Worm (Caenorhabditis elegans) whole organism, mixed stage, embryonic: Measurements from ENCODE around the gene C55A6.4.

Experiments
- elt-1 ChIP-seq: sonication (generic microtip); optimal IDR thresholded peaks from 2 replicates; lab custom pipeline; 2017; ENCODE audit warnings: missing genetic modification characterization, mild to moderate bottlenecking, missing compliant biosample characterization, antibody characterized with exemption, moderate library complexity, borderline replicate concordance; ENCODE audit not compliant: insufficient read depth
- hlh-1 ChIP-seq: fragments of 150-350 bp; optimal IDR thresholded peaks from 2 replicates; lab custom pipeline; 2014; ENCODE audit warnings: missing biosample characterization, missing genetic modification reagents, missing genetic modification characterization
- nhr-237 ChIP-seq: fragments of 150-350 bp; optimal IDR thresholded peaks from 2 replicates; lab custom pipeline; 2014; ENCODE audit warnings: missing biosample characterization, missing genetic modification characterization
- nhr-76 ChIP-seq: sonication (generic microtip); optimal IDR thresholded peaks from 2 replicates; lab custom pipeline; 2017; ENCODE audit warnings: missing biosample characterization, missing genetic modification characterization
- pha-4 ChIP-seq: fragments of 150-350 bp; optimal IDR thresholded peaks from 2 replicates; lab custom pipeline; 2018; ENCODE audit warnings: missing biosample characterization, missing genetic modification reagents, missing genetic modification characterization
- sem-2 ChIP-seq: fragments of 200-800 bp; sonication (Bioruptor generic); optimal IDR thresholded peaks from 2 replicates; lab custom pipeline; 2018; ENCODE audit warnings: mild to moderate bottlenecking, missing genetic modification characterization, missing compliant biosample characterization
- ztf-11 ChIP-seq: fragments of 150-350 bp; optimal IDR thresholded peaks from 2 replicates; lab custom pipeline; 2014; ENCODE audit warnings: missing biosample characterization, missing genetic modification characterization

DNA sequence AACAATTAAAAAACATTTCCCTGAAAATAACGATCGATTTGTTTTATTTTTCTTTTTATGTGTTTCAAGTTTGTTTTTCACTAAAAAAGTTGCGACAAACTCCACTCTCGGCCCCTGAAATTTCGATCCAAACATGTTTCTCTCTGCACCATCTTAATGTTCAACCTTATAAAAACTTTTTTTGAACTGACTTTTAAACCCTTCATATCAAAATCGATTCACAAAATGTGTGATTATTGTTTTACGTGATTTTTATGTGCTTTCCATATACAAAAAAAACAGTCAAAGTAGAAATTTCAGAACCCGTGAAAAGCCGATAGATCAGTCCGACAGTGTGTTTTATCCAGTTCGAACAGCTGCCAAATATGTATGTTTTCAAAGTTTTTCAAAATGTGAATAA lies 9.8 kb upstream of the C55A6.4 start, which contains the start of gene ccch-1:
- TF ChIP-seq ztf-11 (tag; lab: Kevin White, UChicago) (no peak), nhr-76 (no peak), pha-4 (tag; lab: Kevin White, UChicago) (no peak), elt-1 (no peak), hlh-1 (tag; lab: Kevin White, UChicago) (no peak), nhr-237 (no peak), sem-2 (GFP tag; lab: Kevin White, UChicago) (no peak)
